Worm (Caenorhabditis elegans) whole organism, late embryonic: ENCODE results near the gene D2024.4.
"Not testable (repeated sequence)": the region's sequence is repeated elsewhere in the genome, so short reads cannot be mapped to it uniquely, and the experiment has no call there.

Experiments used
- C08G9.2 ChIP-seq: sonication (generic microtip); optimal IDR thresholded peaks from 2 replicates; lab custom pipeline; 2016; ENCODE audit warnings: mild to moderate bottlenecking, missing genetic modification characterization, moderate library complexity, missing compliant biosample characterization
- F13H6.1 ChIP-seq: sonication (generic microtip); optimal IDR thresholded peaks from 2 replicates; lab custom pipeline; 2016; ENCODE audit warnings: missing genetic modification characterization, missing compliant biosample characterization
- K02D7.2 ChIP-seq: sonication (generic microtip); optimal IDR thresholded peaks from 2 replicates; lab custom pipeline; 2017; ENCODE audit warnings: mild to moderate bottlenecking, missing genetic modification characterization, missing compliant biosample characterization
- T23F11.4 ChIP-seq: fragments of 200-800 bp; sonication (Bioruptor generic); optimal IDR thresholded peaks from 2 replicates; lab custom pipeline; 2018; ENCODE audit warnings: mild to moderate bottlenecking, missing genetic modification characterization, missing compliant biosample characterization
- ceh-22 ChIP-seq: sonication (generic microtip); optimal IDR thresholded peaks from 2 replicates; lab custom pipeline; 2017; ENCODE audit warnings: missing biosample characterization, missing genetic modification characterization
- ceh-24 ChIP-seq: sonication (generic microtip); optimal IDR thresholded peaks from 2 replicates; lab custom pipeline; 2016; ENCODE audit warnings: mild to moderate bottlenecking, missing genetic modification characterization, missing compliant biosample characterization
- ceh-34 ChIP-seq: sonication (generic microtip); optimal IDR thresholded peaks from 2 replicates; lab custom pipeline; 2016; ENCODE audit warnings: mild to moderate bottlenecking, missing genetic modification characterization, missing compliant biosample characterization
- ceh-48 ChIP-seq: sonication (generic microtip); optimal IDR thresholded peaks from 2 replicates; lab custom pipeline; 2016; ENCODE audit warnings: missing genetic modification characterization, inconsistent platforms, missing compliant biosample characterization
- ceh-6 ChIP-seq: fragments of 200-800 bp; sonication (Bioruptor generic); optimal IDR thresholded peaks from 2 replicates; lab custom pipeline; 2018; ENCODE audit warnings: mild to moderate bottlenecking, missing genetic modification characterization, missing compliant biosample characterization
- elt-2 ChIP-seq: sonication (generic microtip); optimal IDR thresholded peaks from 2 replicates; lab custom pipeline; 2016; ENCODE audit warnings: missing genetic modification reagents, missing genetic modification characterization, missing compliant biosample characterization
- elt-4 ChIP-seq: sonication (generic microtip); optimal IDR thresholded peaks from 2 replicates; lab custom pipeline; 2016; ENCODE audit warnings: missing genetic modification characterization, missing compliant biosample characterization
- fkh-10 ChIP-seq: fragments of 150-350 bp; optimal IDR thresholded peaks from 2 replicates; lab custom pipeline; 2014; ENCODE audit warnings: missing biosample characterization, missing genetic modification reagents, missing genetic modification characterization
- fkh-6 ChIP-seq: sonication (generic microtip); optimal IDR thresholded peaks from 2 replicates; lab custom pipeline; 2016; ENCODE audit warnings: missing genetic modification characterization, missing compliant biosample characterization
- gmeb-2 ChIP-seq: sonication (generic microtip); optimal IDR thresholded peaks from 2 replicates; lab custom pipeline; 2016; ENCODE audit warnings: missing genetic modification characterization, inconsistent platforms, missing compliant biosample characterization
- hlh-15 ChIP-seq: sonication (generic microtip); optimal IDR thresholded peaks from 2 replicates; lab custom pipeline; 2016; ENCODE audit warnings: missing genetic modification characterization, missing compliant biosample characterization
- nhr-11 ChIP-seq: fragments of 150-350 bp; optimal IDR thresholded peaks from 2 replicates; lab custom pipeline; 2014; ENCODE audit warnings: missing biosample characterization, missing genetic modification characterization
- pat-9 ChIP-seq: fragments of 200-800 bp; sonication (Bioruptor generic); optimal IDR thresholded peaks from 2 replicates; lab custom pipeline; 2018; ENCODE audit warnings: mild to moderate bottlenecking, missing genetic modification characterization, moderate library complexity, missing compliant biosample characterization
- pha-4 ChIP-seq: fragments of 150-350 bp; optimal IDR thresholded peaks from 2 replicates; lab custom pipeline; 2018; ENCODE audit warnings: missing biosample characterization, missing genetic modification reagents, missing genetic modification characterization
- sdc-2 ChIP-seq: sonication (generic microtip); optimal IDR thresholded peaks from 2 replicates; lab custom pipeline; 2016; ENCODE audit warnings: missing genotype, missing genetic modification characterization, missing compliant biosample characterization
- sox-4 ChIP-seq: sonication (generic microtip); optimal IDR thresholded peaks from 2 replicates; lab custom pipeline; 2017; ENCODE audit warnings: mild to moderate bottlenecking, missing genetic modification characterization, inconsistent platforms, missing compliant biosample characterization
- syd-9 ChIP-seq: sonication (generic microtip); optimal IDR thresholded peaks from 2 replicates; lab custom pipeline; 2016; ENCODE audit warnings: mild to moderate bottlenecking, missing genetic modification characterization, moderate library complexity, missing compliant biosample characterization
- tbx-2 ChIP-seq: sonication (generic microtip); optimal IDR thresholded peaks from 2 replicates; lab custom pipeline; 2016; ENCODE audit warnings: missing genetic modification characterization, missing compliant biosample characterization
- ttx-3 ChIP-seq: sonication (generic microtip); optimal IDR thresholded peaks from 2 replicates; lab custom pipeline; 2016; ENCODE audit warnings: missing genetic modification reagents, missing genetic modification characterization, missing compliant biosample characterization
- unc-42 ChIP-seq: sonication (generic microtip); optimal IDR thresholded peaks from 2 replicates; lab custom pipeline; 2016; ENCODE audit warnings: missing genotype, missing genetic modification characterization, missing compliant biosample characterization
- unc-86 ChIP-seq: sonication (generic microtip); optimal IDR thresholded peaks from 2 replicates; lab custom pipeline; 2016; ENCODE audit warnings: missing genetic modification characterization, missing compliant biosample characterization
- zip-5 ChIP-seq: sonication (generic microtip); optimal IDR thresholded peaks from 2 replicates; lab custom pipeline; 2016; ENCODE audit warnings: missing genetic modification characterization, missing compliant biosample characterization
- ztf-16 ChIP-seq: sonication (generic microtip); optimal IDR thresholded peaks from 2 replicates; lab custom pipeline; 2017; ENCODE audit warnings: missing genetic modification characterization, missing compliant biosample characterization

Gene D2024.4

DNA sequence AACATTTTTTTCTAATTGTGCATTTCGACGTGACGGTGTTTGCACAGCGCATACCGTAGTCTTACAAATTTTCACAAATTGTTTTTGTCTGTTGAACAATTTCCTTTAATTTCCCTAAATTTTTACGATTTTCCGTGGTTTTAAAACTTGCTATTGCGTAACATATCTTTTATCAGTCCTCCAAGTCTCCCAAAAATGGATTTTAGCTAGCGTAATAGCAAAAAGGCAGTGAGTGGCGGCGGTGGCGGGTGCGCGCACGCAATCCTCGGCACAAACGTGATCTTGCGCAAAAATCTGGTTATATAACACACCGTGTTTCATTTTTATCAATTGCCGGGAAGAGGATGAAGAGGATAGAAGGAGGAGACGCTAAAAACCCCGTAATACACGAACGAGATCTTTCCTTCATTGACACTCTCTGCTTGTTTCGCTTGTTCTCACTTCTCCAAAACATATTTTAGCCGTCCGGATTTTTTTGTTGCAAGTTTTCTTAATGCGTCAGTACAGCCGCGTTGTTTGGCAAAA, 5.3 kb downstream of the D2024.4 start:
- no peak for TF ChIP-seq ceh-34 (tag; lab: Kevin White, UChicago)
- TF ChIP-seq K02D7.2 (tag; lab: Kevin White, UChicago), result no peak

ce11 chrIV:7237668-7238214, 6.7 kb downstream of the D2024.4 start, which contains the start of gene elo-3:
Gene elo-3 (plus strand): TSS chrIV:7237718.
- no peak for TF ChIP-seq unc-42 (tag; lab: Kevin White, UChicago)

ce11 chrIV:7240564-7240963, 9.5 kb downstream of the D2024.4 start:
- TF ChIP-seq ceh-48 (tag; lab: Kevin White, UChicago) (no peak), tbx-2 (no peak), ztf-16 (tag; lab: Kevin White, UChicago) (no peak), ceh-22 (tag; lab: Kevin White, UChicago) (no peak), fkh-10 (GFP tag; lab: Kevin White, UChicago) (no peak), elt-2 (no peak)

ce11 chrIV:7242220-7242789, 11.3 kb downstream of the D2024.4 start, which contains the start of gene gstk-2:
Gene gstk-2 (minus strand): TSS chrIV:7242270.
- TF ChIP-seq T23F11.4 (GFP tag; lab: Kevin White, UChicago) (no peak), syd-9 (tag; lab: Kevin White, UChicago) (no peak), sox-4 (no peak)
- TF ChIP-seq, all 69 proteins: peak for 0

DNA sequence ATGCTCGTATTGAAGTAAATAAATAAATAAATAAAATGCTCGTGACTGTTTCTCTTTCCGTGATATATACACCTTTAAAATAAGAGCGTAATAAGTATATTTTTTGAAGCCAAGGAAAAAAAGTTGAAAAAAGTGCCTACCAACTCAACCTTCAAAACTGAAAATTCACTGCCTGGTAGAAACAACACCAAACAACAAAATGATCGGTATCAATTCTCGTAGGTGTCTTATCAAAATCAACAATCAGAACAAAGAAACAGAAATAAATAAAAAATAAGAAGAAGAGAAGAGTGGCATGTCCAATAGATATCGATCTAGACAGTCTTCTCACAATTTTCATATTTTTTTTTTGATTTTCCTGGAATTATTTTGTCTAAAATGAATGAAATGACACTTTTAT, 12.9 kb downstream of the D2024.4 start, which contains the start of gene afmd-1:
Gene afmd-1 (plus strand): TSS at position 316 of the 400 bp plus-strand sequence.
- TF ChIP-seq nhr-11 (tag; lab: Kevin White, UChicago) (no peak), unc-42 (tag; lab: Kevin White, UChicago) (no peak), C08G9.2 (no peak)

- no peak for TF ChIP-seq ztf-16 (tag; lab: Kevin White, UChicago)
- TF ChIP-seq sdc-2 (tag; lab: Kevin White, UChicago), result no peak
- no peak for TF ChIP-seq F13H6.1 (tag; lab: Kevin White, UChicago)
- TF ChIP-seq pha-4 (tag; lab: Kevin White, UChicago), result no peak
- no peak for TF ChIP-seq gmeb-2 (tag; lab: Kevin White, UChicago)
- TF ChIP-seq pat-9, result no peak
- no peak for TF ChIP-seq elt-4 (tag; lab: Kevin White, UChicago)
- TF ChIP-seq zip-5 (tag; lab: Kevin White, UChicago), result no peak
- no peak for TF ChIP-seq ceh-34 (tag; lab: Kevin White, UChicago)
- no peak for TF ChIP-seq ceh-48 (tag; lab: Kevin White, UChicago)
- no peak for TF ChIP-seq sox-4
- no peak for TF ChIP-seq fkh-6
- no peak for TF ChIP-seq fkh-10 (GFP tag; lab: Kevin White, UChicago)
- no peak for TF ChIP-seq ttx-3 (tag; lab: Kevin White, UChicago)
- TF ChIP-seq ceh-24, result no peak
- no peak for TF ChIP-seq elt-2
- no peak for TF ChIP-seq T23F11.4 (GFP tag; lab: Kevin White, UChicago)
These were observed 14.6 kb downstream of the D2024.4 start for ce11 chrIV:7245592-7245991.

DNA sequence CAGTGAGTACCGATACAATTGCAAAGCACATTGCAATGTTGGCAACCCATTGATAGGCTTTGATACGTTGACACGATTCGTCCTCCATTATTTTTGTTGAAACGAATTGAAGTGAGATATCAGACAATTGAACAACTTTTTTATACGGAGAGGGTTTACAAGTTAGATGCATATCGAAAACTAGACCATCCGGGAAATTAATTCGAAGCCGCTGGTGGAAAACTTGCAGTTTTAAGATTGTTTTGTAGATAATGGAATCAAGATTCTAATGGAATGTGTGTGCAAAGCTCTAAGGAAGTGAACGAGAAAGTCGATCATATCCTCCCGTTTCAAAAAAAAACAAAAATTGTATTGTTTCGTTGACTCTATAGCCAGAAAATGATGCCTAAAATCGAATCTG, 15.5 kb downstream of the D2024.4 start, which contains the start of gene col-114:
Gene col-114 (minus strand): TSS at position 101 of the 400 bp plus-strand sequence.
- TF ChIP-seq tbx-2, result no peak
- no peak for TF ChIP-seq unc-86

DNA sequence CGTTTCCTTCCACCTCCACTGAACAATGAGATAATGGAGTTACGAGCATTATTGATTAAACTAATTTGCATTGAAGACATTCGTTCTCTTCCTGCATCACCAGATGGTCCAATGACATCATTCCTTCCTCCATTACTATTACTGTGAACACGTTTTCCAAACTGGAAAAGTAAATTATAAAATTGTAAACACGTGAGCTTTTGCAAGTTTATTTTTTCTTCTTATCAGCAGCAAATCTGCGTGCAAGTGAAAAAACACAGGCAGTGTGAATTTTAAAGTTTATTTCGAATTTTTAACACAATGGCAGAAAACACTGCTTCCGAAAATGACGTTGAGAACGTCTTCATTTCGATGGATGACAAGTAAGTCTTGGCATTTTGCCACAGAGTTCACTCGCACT, 16.2 kb downstream of the D2024.4 start, which contains the start of gene D2024.1:
Gene D2024.1 (plus strand): TSS at position 301 of the 400 bp plus-strand sequence.
- not testable (repeated sequence) for TF ChIP-seq ceh-6 (GFP tag; lab: Kevin White, UChicago); hlh-15; ceh-48 (tag; lab: Kevin White, UChicago)
